Fruit fly (Drosophila melanogaster) Kc167 (cell line): Measurements from ENCODE around the gene CG13877.

ENCODE experiments used
- Myc ChIP-seq: fragments of >200 bp; optimal IDR thresholded peaks from 2 replicates; lab custom pipeline; 2017; ENCODE audit warnings: missing external identifiers
- Sin3A ChIP-seq: fragments of >200 bp; optimal IDR thresholded peaks from 2 replicates; lab custom pipeline; 2018; ENCODE audit warnings: missing external identifiers
- h ChIP-seq: fragments of >200 bp; optimal IDR thresholded peaks from 3 replicates; lab custom pipeline; 2018; ENCODE audit warnings: missing external identifiers
- insv ChIP-seq: fragments of >200 bp; optimal IDR thresholded peaks from 3 replicates; lab custom pipeline; 2018; ENCODE audit warnings: missing external identifiers
- psq ChIP-seq: fragments of >200 bp; optimal IDR thresholded peaks from 2 replicates; lab custom pipeline; 2017; ENCODE audit warnings: missing external identifiers
- ttk ChIP-seq: sonication (Bioruptor generic); optimal IDR thresholded peaks from 2 replicates; lab custom pipeline; 2017; ENCODE audit warnings: missing external identifiers

The CG13877 gene

DNA sequence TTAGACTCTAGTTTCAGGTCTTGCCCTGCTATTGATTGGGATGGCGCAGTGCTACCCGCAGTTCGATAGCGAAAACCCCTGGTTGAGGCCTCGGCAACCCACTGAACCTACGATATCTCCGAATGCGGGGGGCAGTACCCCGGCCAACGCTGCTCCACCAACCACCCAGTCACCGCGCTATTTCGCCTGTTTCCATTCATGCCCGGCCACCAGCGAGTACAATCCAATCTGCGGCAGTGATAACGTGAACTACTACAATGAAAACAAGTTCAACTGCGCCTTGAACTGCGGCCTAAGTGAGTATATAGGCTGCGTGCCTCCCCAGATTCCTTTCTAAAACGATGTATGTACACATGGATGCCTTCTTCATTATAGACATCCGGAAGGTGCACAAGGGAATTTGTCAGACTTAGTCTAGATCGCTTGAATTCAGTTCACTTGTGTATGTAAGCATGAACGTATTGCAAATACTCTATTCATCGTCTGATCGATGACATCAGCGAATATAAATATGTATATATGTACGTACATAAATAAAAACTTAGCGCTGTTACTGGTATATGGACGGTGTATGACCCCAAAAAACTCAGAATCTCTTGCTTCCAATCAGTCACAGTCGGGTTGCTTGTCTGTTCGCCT is at the start of gene CG13877:
CG13877 (plus strand) TSS at position 589 of the 639 bp plus-strand sequence.
- TF ChIP-seq psq (lab: Kevin White, UChicago): no peak
- TF ChIP-seq Sin3A (lab: Kevin White, UChicago): no peak
- TF ChIP-seq Myc (lab: Kevin White, UChicago): no peak
- no peak for TF ChIP-seq h (lab: Kevin White, UChicago)
- TF ChIP-seq insv (lab: Kevin White, UChicago): no peak
- TF ChIP-seq ttk (lab: Kevin White, UChicago): no peak

DNA sequence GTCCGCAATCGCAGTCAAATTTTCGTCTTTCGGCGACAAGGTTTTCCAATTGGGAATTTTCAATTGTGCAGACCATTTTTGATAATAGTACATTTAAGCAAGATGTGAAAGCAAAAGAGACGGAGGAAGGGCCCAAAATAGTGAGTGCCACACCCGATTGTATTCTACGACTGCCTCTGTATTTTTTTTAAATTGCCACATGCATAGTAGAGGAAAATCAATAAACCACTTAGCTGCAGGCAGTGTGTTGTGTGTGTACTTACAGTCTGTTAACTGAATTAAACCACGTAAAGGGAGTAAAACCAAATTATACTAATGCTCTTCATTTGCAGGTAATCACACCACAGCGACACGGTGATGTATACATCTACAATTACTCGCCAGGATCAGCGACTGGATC is 46.1 kb upstream of the CG13877 start:
- no peak for TF ChIP-seq Myc (lab: Kevin White, UChicago)
- no peak for TF ChIP-seq Sin3A (lab: Kevin White, UChicago)
- no peak for TF ChIP-seq psq (lab: Kevin White, UChicago)
- no peak for TF ChIP-seq insv (lab: Kevin White, UChicago)
- TF ChIP-seq h (lab: Kevin White, UChicago): no peak
- TF ChIP-seq ttk (lab: Kevin White, UChicago): no peak

DNA sequence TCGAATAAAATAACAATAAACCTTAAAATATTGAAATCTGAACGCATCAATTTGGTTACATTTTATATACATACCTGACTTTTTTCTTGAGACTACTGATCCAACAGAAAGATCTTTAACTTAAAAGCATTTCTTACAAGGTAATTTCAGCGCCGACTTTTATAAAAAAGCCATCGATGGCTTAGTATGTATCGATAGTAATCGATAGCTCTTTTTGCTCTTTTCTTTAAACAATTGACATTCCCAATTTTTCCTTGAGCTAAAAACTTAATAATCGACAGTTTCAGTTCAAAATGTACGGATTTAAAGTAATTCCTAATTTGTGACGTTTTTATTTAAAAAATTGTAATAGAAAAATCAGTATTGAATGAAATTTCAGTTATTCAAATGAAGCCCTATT is 43.4 kb upstream of the CG13877 start:
- no peak for TF ChIP-seq Sin3A (lab: Kevin White, UChicago)
- no peak for TF ChIP-seq psq (lab: Kevin White, UChicago)
- TF ChIP-seq insv (lab: Kevin White, UChicago): no peak
- no peak for TF ChIP-seq ttk (lab: Kevin White, UChicago)
- no peak for TF ChIP-seq Myc (lab: Kevin White, UChicago)
- TF ChIP-seq h (lab: Kevin White, UChicago): no peak

DNA sequence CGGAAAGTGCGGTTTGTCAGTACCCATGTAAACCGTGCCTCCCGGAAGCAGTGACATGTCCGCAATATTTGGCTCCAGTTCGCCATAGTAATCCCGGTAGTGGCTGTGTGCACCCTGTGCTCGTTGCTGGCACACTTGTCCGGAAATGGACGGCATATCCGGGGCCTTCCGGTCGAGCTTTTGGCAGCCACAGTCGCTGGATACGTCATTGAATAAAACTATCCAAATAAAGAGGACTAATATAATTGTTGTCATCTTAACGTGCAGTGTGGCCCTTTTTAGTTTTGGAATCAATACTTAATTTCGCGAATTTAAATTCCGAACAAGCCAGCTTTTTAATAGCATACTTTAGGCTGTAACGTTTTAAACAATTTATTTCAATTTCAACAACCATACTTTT is 41.9 kb upstream of the CG13877 start, which contains the start of gene CG7049:
CG7049 (minus strand) TSS at position 280 of the 400 bp plus-strand sequence.
- TF ChIP-seq ttk (lab: Kevin White, UChicago) (no peak), Myc (lab: Kevin White, UChicago) (no peak), h (lab: Kevin White, UChicago) (no peak), insv (lab: Kevin White, UChicago) (no peak), Sin3A (lab: Kevin White, UChicago) (no peak), psq (lab: Kevin White, UChicago) (no peak)

DNA sequence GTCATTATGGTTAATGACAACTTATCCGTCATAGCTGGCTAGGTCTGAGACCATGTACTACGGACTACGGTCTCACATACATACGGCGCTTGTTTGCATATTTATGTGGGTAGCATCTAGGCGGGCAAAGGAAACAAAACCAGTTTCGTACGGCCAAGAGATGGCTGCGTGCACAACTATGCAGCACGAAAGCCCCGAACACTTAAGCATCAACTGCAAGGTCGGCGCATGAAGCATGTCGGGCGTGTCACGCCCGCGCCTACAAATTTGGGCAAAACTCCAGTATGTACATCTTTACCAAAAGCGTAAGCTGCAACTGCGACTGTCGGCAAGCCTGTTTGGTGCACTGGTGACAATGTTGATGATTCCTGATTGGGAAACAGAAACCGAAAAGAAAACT is 39.9 kb upstream of the CG13877 start:
- TF ChIP-seq psq (lab: Kevin White, UChicago): no peak
- TF ChIP-seq Sin3A (lab: Kevin White, UChicago): no peak
- TF ChIP-seq insv (lab: Kevin White, UChicago): no peak
- no peak for TF ChIP-seq h (lab: Kevin White, UChicago)
- no peak for TF ChIP-seq ttk (lab: Kevin White, UChicago)
- no peak for TF ChIP-seq Myc (lab: Kevin White, UChicago)

dm6 chr3L:178445-178844 is 39.4 kb upstream of the CG13877 start:
- no peak for TF ChIP-seq insv (lab: Kevin White, UChicago)
- no peak for TF ChIP-seq h (lab: Kevin White, UChicago)
- no peak for TF ChIP-seq Sin3A (lab: Kevin White, UChicago)
- TF ChIP-seq psq (lab: Kevin White, UChicago): no peak
- TF ChIP-seq ttk (lab: Kevin White, UChicago): no peak
- no peak for TF ChIP-seq Myc (lab: Kevin White, UChicago)

dm6 chr3L:178913-179488 is 38.9 kb upstream of the CG13877 start, which contains the start of gene Vdup1:
Gene Vdup1, minus strand, starts transcription at chr3L:178963.
- no peak for TF ChIP-seq h (lab: Kevin White, UChicago)
- no peak for TF ChIP-seq ttk (lab: Kevin White, UChicago)
- no peak for TF ChIP-seq Myc (lab: Kevin White, UChicago)
- TF ChIP-seq Sin3A (lab: Kevin White, UChicago): no peak
- no peak for TF ChIP-seq psq (lab: Kevin White, UChicago)
- TF ChIP-seq insv (lab: Kevin White, UChicago): no peak

DNA sequence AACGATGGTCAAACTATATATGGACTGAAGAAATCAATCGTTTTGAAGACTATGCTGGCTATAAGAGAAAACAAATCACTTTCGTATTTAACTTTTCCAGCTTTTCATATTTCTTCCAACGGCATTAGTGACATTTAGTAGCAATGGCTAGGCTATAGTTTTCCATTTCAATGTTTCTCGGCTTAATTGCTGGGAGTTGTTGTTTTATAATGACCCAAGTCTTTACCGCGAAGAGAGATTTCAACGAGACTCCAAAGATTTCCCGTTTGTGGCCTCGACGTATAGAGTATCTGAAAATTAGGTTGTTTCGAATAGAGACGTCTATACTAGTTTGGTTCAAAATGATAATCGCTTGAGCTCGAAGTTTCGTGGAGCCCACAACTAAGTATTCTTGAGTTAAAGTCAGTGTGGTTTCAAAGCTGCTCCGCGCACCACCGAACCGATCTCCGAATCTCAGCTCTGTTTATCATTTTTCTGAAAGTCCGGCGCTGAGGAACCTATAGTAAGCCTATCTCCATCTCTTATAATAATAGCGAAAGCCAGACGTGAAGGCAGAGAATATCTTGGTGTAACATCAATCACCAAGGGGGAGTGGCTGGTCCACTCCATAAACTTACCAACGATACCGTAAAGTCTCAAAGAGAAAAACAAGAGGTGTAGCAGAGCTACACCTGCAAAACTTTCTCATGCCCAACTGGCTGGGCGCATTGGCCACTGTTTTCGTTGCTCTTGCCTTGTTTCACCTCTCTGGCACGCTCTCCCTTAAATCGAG is 38.2 kb upstream of the CG13877 start, which contains the start of gene CG13875:
CG13875 (plus strand) TSS at position 434 of the 772 bp plus-strand sequence.
- no peak for TF ChIP-seq ttk (lab: Kevin White, UChicago)
- TF ChIP-seq h (lab: Kevin White, UChicago): no peak
- no peak for TF ChIP-seq Myc (lab: Kevin White, UChicago)
- no peak for TF ChIP-seq Sin3A (lab: Kevin White, UChicago)
- TF ChIP-seq psq (lab: Kevin White, UChicago): no peak
- TF ChIP-seq insv (lab: Kevin White, UChicago): no peak

- TF ChIP-seq ttk (lab: Kevin White, UChicago) (no peak), psq (lab: Kevin White, UChicago) (no peak)
Observed at dm6 chr3L:180262-180543, 37.7 kb upstream of the CG13877 start.

- no peak for TF ChIP-seq Sin3A (lab: Kevin White, UChicago)
Observed at dm6 chr3L:184251-184650, 33.6 kb upstream of the CG13877 start, which contains the start of the genes CG34140, Mkp and Mtch. Gene CG34140, minus strand, starts transcription at chr3L:184424. Gene Mkp, minus strand, starts transcription at chr3L:184540. Gene Mtch, plus strand, starts transcription at chr3L:184626.

- TF ChIP-seq Myc (lab: Kevin White, UChicago) (no peak), insv (lab: Kevin White, UChicago) (no peak), h (lab: Kevin White, UChicago) (no peak), Sin3A (lab: Kevin White, UChicago) (no peak), psq (lab: Kevin White, UChicago) (no peak), ttk (lab: Kevin White, UChicago) (no peak)
Observed at dm6 chr3L:199050-199745, 18.7 kb upstream of the CG13877 start.
